Worm (Caenorhabditis elegans) whole organism, early embryonic: Measurements from ENCODE around the gene R11A8.1.

Experiments used
- ama-1 ChIP-seq: fragments of 150-350 bp; optimal IDR thresholded peaks from 2 replicates; lab custom pipeline; 2014
- ets-7 ChIP-seq: sonication (generic microtip); optimal IDR thresholded peaks from 2 replicates; lab custom pipeline; 2016; ENCODE audit warnings: missing genotype, missing genetic modification characterization, missing compliant biosample characterization
- flt-1 ChIP-seq: fragments of 200-800 bp; sonication (Bioruptor generic); IDR thresholded peaks from 2 replicates; pipeline ENCODE4 v1.3.6; 2022; ENCODE audit warnings: missing genetic modification characterization, missing compliant biosample characterization
- hmg-4 ChIP-seq: fragments of 200-800 bp; sonication (Bioruptor generic); optimal IDR thresholded peaks from 2 replicates; lab custom pipeline; 2018; ENCODE audit warnings: mild to moderate bottlenecking, missing genetic modification characterization, missing compliant biosample characterization
- scrt-1 ChIP-seq: fragments of 200-800 bp; sonication (Bioruptor generic); IDR thresholded peaks from 2 replicates; pipeline ENCODE4 v1.3.6; 2022; ENCODE audit warnings: missing genetic modification characterization, missing compliant biosample characterization
- tbx-37 ChIP-seq: fragments of 200-800 bp; sonication (Bioruptor generic); conservative IDR thresholded peaks from 2 replicates; pipeline ENCODE4 v1.3.6; 2022; ENCODE audit warnings: missing genetic modification reagents, missing genetic modification characterization, missing compliant biosample characterization
- tra-4 ChIP-seq: sonication (generic microtip); optimal IDR thresholded peaks from 2 replicates; lab custom pipeline; 2017; ENCODE audit warnings: missing genetic modification characterization, missing compliant biosample characterization

DNA sequence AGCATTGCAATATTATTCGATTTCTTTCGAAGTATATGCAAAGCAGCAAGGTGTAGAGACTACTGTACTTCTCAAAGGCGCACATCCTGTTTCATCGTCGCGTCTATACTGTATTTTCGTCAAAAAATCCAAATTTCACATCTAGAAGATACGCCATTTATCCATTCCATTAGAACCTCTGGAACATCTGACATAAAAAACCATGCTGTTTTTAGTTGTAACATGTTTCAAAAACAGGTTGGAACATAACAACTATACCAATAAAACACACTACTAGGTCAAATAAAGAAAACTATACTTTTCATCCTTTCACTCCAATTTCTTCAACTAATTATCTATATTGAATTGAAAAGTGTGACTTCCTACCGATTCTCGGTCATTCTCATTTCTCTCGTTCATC, 3.4 kb upstream of the R11A8.1 start, which contains the start of gene ugt-59:
- TF ChIP-seq ama-1 (lab: Kevin White, UChicago) (no peak), scrt-1 (GFP tag; lab: Robert Waterston, UW) (no peak), ets-7 (tag; lab: Kevin White, UChicago) (no peak), hmg-4 (GFP tag; lab: Kevin White, UChicago) (no peak), tra-4 (tag; lab: Kevin White, UChicago) (no peak), flt-1 (no peak), tbx-37 (no peak)
